Worm (Caenorhabditis elegans) whole organism, L1 larva: Measurements from ENCODE around the gene drp-1.

Source experiments
- fkh-10 ChIP-seq: sonication (generic microtip); optimal IDR thresholded peaks from 2 replicates; lab custom pipeline; 2017; ENCODE audit warnings: missing biosample characterization, missing genetic modification reagents, missing genetic modification characterization
- fkh-8 ChIP-seq: sonication (generic microtip); optimal IDR thresholded peaks from 2 replicates; lab custom pipeline; 2016; ENCODE audit warnings: mild to moderate bottlenecking, missing genetic modification characterization, missing compliant biosample characterization
- mdl-1 ChIP-seq, 2 experiments: fragments of 150-350 bp; optimal IDR thresholded peaks; 2 replicates each; lab custom pipeline; 2014 to 2017; ENCODE audit warnings: missing biosample characterization in 2 of 2, missing genetic modification characterization in 2 of 2, inconsistent platforms in 1 of 2
- vab-15 ChIP-seq: sonication (generic microtip); optimal IDR thresholded peaks from 2 replicates; lab custom pipeline; 2017; ENCODE audit warnings: missing genotype, mild to moderate bottlenecking, missing genetic modification characterization, missing compliant biosample characterization

- TF ChIP-seq fkh-8 (tag; lab: Kevin White, UChicago) (no peak), vab-15 (tag; lab: Kevin White, UChicago) (no peak), fkh-10 (GFP tag; lab: Kevin White, UChicago) (no peak), mdl-1 (tag; optimal IDR thresholded peaks at IDR 0.05; lab: Kevin White, UChicago) (no peak)
Observed at ce11 chrIV:5563280-5563679, 25.0 kb downstream of the drp-1 start.
